Worm (Caenorhabditis elegans): ENCODE results near the gene F26D2.15.

ce11 chrV:16443626-16444025 lies 6.0 kb downstream of the F26D2.15 start, which contains the start of gene srh-141:
- TF ChIP-seq nhr-12 (tag; optimal IDR thresholded peaks at IDR 0.05) (no peak), nhr-76 (tag; optimal IDR thresholded peaks at IDR 0.05) (no peak), bed-3 (GFP tag; optimal IDR thresholded peaks at IDR 0.05) (no peak)
